Worm (Caenorhabditis elegans): ENCODE measurements around the gene ttbk-4.
A peak's percentile ranks its signal among the peaks of the same experiment; 100 is the strongest.

ttbk-4 gene

ce11 chrIV:10090358-10090757 lies 15.4 kb upstream of the ttbk-4 start, which contains the start of gene ttbk-5:
Gene ttbk-5 (plus strand): TSS chrIV:10090658.
- no peak for TF ChIP-seq ztf-23 (GFP tag; IDR thresholded peaks at IDR 0.05)
- TF ChIP-seq med-1 (GFP tag; optimal IDR thresholded peaks at IDR 0.05; ENCODE audit: insufficient read depth): no peak
- no peak for TF ChIP-seq klf-2 (GFP tag; conservative IDR thresholded peaks at IDR 0.05)
- TF ChIP-seq ztf-29 (GFP tag; IDR thresholded peaks at IDR 0.05): no peak

- TF ChIP-seq ztf-23 (GFP tag; IDR thresholded peaks at IDR 0.05) (no peak), ztf-29 (GFP tag; IDR thresholded peaks at IDR 0.05) (no peak), cog-1 (tag; optimal IDR thresholded peaks at IDR 0.05) (no peak), ref-1 (GFP tag; conservative IDR thresholded peaks at IDR 0.05) (no peak), med-1 (GFP tag; optimal IDR thresholded peaks at IDR 0.05; ENCODE audit: insufficient read depth) (no peak), klf-2 (GFP tag; conservative IDR thresholded peaks at IDR 0.05) (no peak), T22C8.4 (GFP tag; IDR thresholded peaks at IDR 0.05) (no peak), flt-1 (GFP tag; IDR thresholded peaks at IDR 0.05) (no peak), tab-1 (GFP tag; IDR thresholded peaks at IDR 0.05) (no peak)
Measured at ce11 chrIV:10089777-10090176, 14.8 kb upstream of the ttbk-4 start, which contains the start of gene ttr-39. Gene ttr-39 (minus strand): TSS chrIV:10089877.

- TF ChIP-seq tab-1 (GFP tag; IDR thresholded peaks at IDR 0.05): no peak
- TF ChIP-seq ztf-29 (GFP tag; IDR thresholded peaks at IDR 0.05): no peak
- TF ChIP-seq flt-1 (GFP tag; IDR thresholded peaks at IDR 0.05): peak; percentile 61; the same call in 1 of the 2 replicates
- no peak for TF ChIP-seq ref-1 (GFP tag; conservative IDR thresholded peaks at IDR 0.05)
- no peak for TF ChIP-seq med-1 (GFP tag; optimal IDR thresholded peaks at IDR 0.05; ENCODE audit: insufficient read depth)
Measured at ce11 chrIV:10085401-10086187, 10.7 kb upstream of the ttbk-4 start, which contains the start of the genes col-2 and ndc-80. Gene col-2 (minus strand): TSS chrIV:10085451. Gene ndc-80 (plus strand): TSS chrIV:10086137.

ce11 chrIV:10084323-10084959 lies 9.5 kb upstream of the ttbk-4 start, which contains the start of gene W01B6.8:
Gene W01B6.8 (minus strand): TSS chrIV:10084373.
- TF ChIP-seq klf-2 (GFP tag; conservative IDR thresholded peaks at IDR 0.05): no peak
- TF ChIP-seq ztf-23 (GFP tag; IDR thresholded peaks at IDR 0.05): no peak
- no peak for TF ChIP-seq tab-1 (GFP tag; IDR thresholded peaks at IDR 0.05)
- no peak for TF ChIP-seq flt-1 (GFP tag; IDR thresholded peaks at IDR 0.05)
- TF ChIP-seq med-1 (GFP tag; optimal IDR thresholded peaks at IDR 0.05; ENCODE audit: insufficient read depth): no peak
- no peak for TF ChIP-seq T22C8.4 (GFP tag; IDR thresholded peaks at IDR 0.05)
- TF ChIP-seq cog-1 (tag; optimal IDR thresholded peaks at IDR 0.05): no peak
- no peak for TF ChIP-seq ztf-29 (GFP tag; IDR thresholded peaks at IDR 0.05)
- no peak for TF ChIP-seq ref-1 (GFP tag; conservative IDR thresholded peaks at IDR 0.05)

- TF ChIP-seq tab-1 (GFP tag; IDR thresholded peaks at IDR 0.05) (no peak), cog-1 (tag; optimal IDR thresholded peaks at IDR 0.05) (no peak), med-1 (GFP tag; optimal IDR thresholded peaks at IDR 0.05; ENCODE audit: insufficient read depth) (no peak), ztf-29 (GFP tag; IDR thresholded peaks at IDR 0.05) (no peak), ref-1 (GFP tag; conservative IDR thresholded peaks at IDR 0.05) (no peak), flt-1 (GFP tag; IDR thresholded peaks at IDR 0.05) (no peak), ztf-23 (GFP tag; IDR thresholded peaks at IDR 0.05) (no peak)
Measured at ce11 chrIV:10080816-10081215, 5.9 kb upstream of the ttbk-4 start, which contains the start of gene W01B6.6. Gene W01B6.6 (plus strand): TSS chrIV:10081116.

ce11 chrIV:10078003-10078402 lies 3.1 kb upstream of the ttbk-4 start:
- no peak for TF ChIP-seq klf-2 (GFP tag; conservative IDR thresholded peaks at IDR 0.05)
- TF ChIP-seq flt-1 (GFP tag; IDR thresholded peaks at IDR 0.05): no peak
- no peak for TF ChIP-seq tab-1 (GFP tag; IDR thresholded peaks at IDR 0.05)
- TF ChIP-seq ztf-23 (GFP tag; IDR thresholded peaks at IDR 0.05): no peak
- no peak for TF ChIP-seq med-1 (GFP tag; optimal IDR thresholded peaks at IDR 0.05; ENCODE audit: insufficient read depth)
- no peak for TF ChIP-seq cog-1 (tag; optimal IDR thresholded peaks at IDR 0.05)
- no peak for TF ChIP-seq ref-1 (GFP tag; conservative IDR thresholded peaks at IDR 0.05)
- no peak for TF ChIP-seq ztf-29 (GFP tag; IDR thresholded peaks at IDR 0.05)
- no peak for TF ChIP-seq T22C8.4 (GFP tag; IDR thresholded peaks at IDR 0.05)

- TF ChIP-seq med-1 (GFP tag; optimal IDR thresholded peaks at IDR 0.05; ENCODE audit: insufficient read depth) (no peak), flt-1 (GFP tag; IDR thresholded peaks at IDR 0.05) (no peak), ztf-29 (GFP tag; IDR thresholded peaks at IDR 0.05) (no peak), klf-2 (GFP tag; conservative IDR thresholded peaks at IDR 0.05) (no peak), ref-1 (GFP tag; conservative IDR thresholded peaks at IDR 0.05) (no peak), tab-1 (GFP tag; IDR thresholded peaks at IDR 0.05) (no peak), T22C8.4 (GFP tag; IDR thresholded peaks at IDR 0.05) (no peak), ztf-23 (GFP tag; IDR thresholded peaks at IDR 0.05) (no peak), cog-1 (tag; optimal IDR thresholded peaks at IDR 0.05) (no peak)
Measured at ce11 chrIV:10075899-10076298, 965 bp upstream of the ttbk-4 start, which contains the start of gene W01B6.5. Gene W01B6.5 (plus strand): TSS chrIV:10076199.

- TF ChIP-seq T22C8.4 (GFP tag; IDR thresholded peaks at IDR 0.05) (no peak), tab-1 (GFP tag; IDR thresholded peaks at IDR 0.05) (no peak), flt-1 (GFP tag; IDR thresholded peaks at IDR 0.05) (no peak), cog-1 (tag; optimal IDR thresholded peaks at IDR 0.05) (no peak), ref-1 (GFP tag; conservative IDR thresholded peaks at IDR 0.05) (no peak), med-1 (GFP tag; optimal IDR thresholded peaks at IDR 0.05; ENCODE audit: insufficient read depth) (no peak), ztf-29 (GFP tag; IDR thresholded peaks at IDR 0.05) (no peak), klf-2 (GFP tag; conservative IDR thresholded peaks at IDR 0.05) (no peak), ztf-23 (GFP tag; IDR thresholded peaks at IDR 0.05) (no peak)
Measured at ce11 chrIV:10072527-10072926, 2.4 kb downstream of the ttbk-4 start, which contains the start of gene W01B6.3. Gene W01B6.3 (minus strand): TSS chrIV:10072627.

- TF ChIP-seq ref-1 (GFP tag; conservative IDR thresholded peaks at IDR 0.05) (no peak), flt-1 (GFP tag; IDR thresholded peaks at IDR 0.05) (no peak), tab-1 (GFP tag; IDR thresholded peaks at IDR 0.05) (no peak), klf-2 (GFP tag; conservative IDR thresholded peaks at IDR 0.05) (no peak), ztf-29 (GFP tag; IDR thresholded peaks at IDR 0.05) (no peak), T22C8.4 (GFP tag; IDR thresholded peaks at IDR 0.05) (no peak)
Measured at ce11 chrIV:10068266-10068665, 6.7 kb downstream of the ttbk-4 start.

All from whole organism, midembryonic.